Fruit fly (Drosophila melanogaster) whole organism, wandering third instar larva: ENCODE results near the gene CG32668.

ENCODE experiments used
- Abd-B ChIP-seq: fragments of >200 bp; optimal IDR thresholded peaks from 2 replicates; lab custom pipeline; 2017; ENCODE audit warnings: missing biosample characterization, missing genetic modification characterization
- CG32264 ChIP-seq: fragments of 200-800 bp; sonication (Bioruptor generic); optimal IDR thresholded peaks from 2 replicates; lab custom pipeline; 2016; ENCODE audit warnings: missing biosample characterization, missing genetic modification characterization
- CG9705 ChIP-seq: fragments of 200-800 bp; sonication (Bioruptor generic); optimal IDR thresholded peaks from 2 replicates; lab custom pipeline; 2018; ENCODE audit warnings: missing biosample characterization, mild to moderate bottlenecking, missing genetic modification characterization
- Dfd ChIP-seq: fragments of >200 bp; optimal IDR thresholded peaks from 2 replicates; lab custom pipeline; 2017; ENCODE audit warnings: missing biosample characterization, missing genetic modification characterization
- Dif ChIP-seq: fragments of 200-275, 200-300 bp; sonication (Bioruptor generic); optimal IDR thresholded peaks from 2 replicates; lab custom pipeline; 2018; ENCODE audit warnings: missing biosample characterization, missing genetic modification characterization; ENCODE audit not compliant: partially characterized antibody
- GATAd ChIP-seq: sonication (Bioruptor generic); optimal IDR thresholded peaks from 2 replicates; lab custom pipeline; 2016; ENCODE audit warnings: missing biosample characterization, missing genetic modification characterization
- HLH106 ChIP-seq: fragments of 200-800 bp; optimal IDR thresholded peaks from 3 replicates; lab custom pipeline; 2019; ENCODE audit warnings: missing biosample characterization, mild to moderate bottlenecking, missing genetic modification characterization, moderate library complexity
- Hr78 ChIP-seq: fragments of >200 bp; optimal IDR thresholded peaks from 2 replicates; lab custom pipeline; 2017; ENCODE audit warnings: missing biosample characterization, missing genetic modification characterization
- Hr83 ChIP-seq: fragments of 200-300 bp; sonication (Bioruptor generic); optimal IDR thresholded peaks from 2 replicates; lab custom pipeline; 2016; ENCODE audit warnings: missing biosample characterization, mild to moderate bottlenecking, missing genetic modification characterization, moderate library complexity; ENCODE audit not compliant: poor library complexity, severe bottlenecking
- Mio ChIP-seq: sonication (Bioruptor generic); optimal IDR thresholded peaks from 2 replicates; lab custom pipeline; 2016; ENCODE audit warnings: missing biosample characterization, missing genetic modification characterization
- Myc ChIP-seq: fragments of >200 bp; optimal IDR thresholded peaks from 2 replicates; lab custom pipeline; 2017
- N ChIP-seq: fragments of >200 bp; optimal IDR thresholded peaks from 2 replicates; lab custom pipeline; 2018; ENCODE audit warnings: missing biosample characterization, missing external identifiers, missing genetic modification characterization
- OdsH ChIP-seq: fragments of 200-800 bp; sonication (Bioruptor generic); optimal IDR thresholded peaks from 2 replicates; lab custom pipeline; 2016; ENCODE audit warnings: missing biosample characterization, mild to moderate bottlenecking, missing genetic modification characterization
- Rel ChIP-seq, 2 experiments: fragments of 200-800 bp; sonication (Bioruptor generic) in 1 of 2; optimal IDR thresholded peaks; 2 replicates in 1 of 2; 3 replicates in 1 of 2; lab custom pipeline; 2016 to 2019; ENCODE audit warnings: mild to moderate bottlenecking in 2 of 2, missing biosample characterization in 2 of 2, missing genetic modification characterization in 2 of 2, moderate library complexity in 1 of 2
- Sp1 ChIP-seq: fragments of 200-800 bp; sonication (Bioruptor generic); optimal IDR thresholded peaks from 3 replicates; lab custom pipeline; 2019; ENCODE audit warnings: missing biosample characterization, mild to moderate bottlenecking, missing genetic modification characterization, moderate library complexity
- Vsx2 ChIP-seq: fragments of 200-300, 225-300 bp; sonication (Bioruptor generic); optimal IDR thresholded peaks from 2 replicates; lab custom pipeline; 2018; ENCODE audit warnings: missing biosample characterization, missing genetic modification characterization; ENCODE audit not compliant: partially characterized antibody
- br ChIP-seq: fragments of 200-800 bp; sonication (Bioruptor generic); optimal IDR thresholded peaks from 2 replicates; lab custom pipeline; 2016; ENCODE audit warnings: missing biosample characterization, missing genetic modification characterization
- brk ChIP-seq: fragments of 200-800 bp; sonication (Bioruptor generic); optimal IDR thresholded peaks from 2 replicates; lab custom pipeline; 2016; ENCODE audit warnings: missing biosample characterization, mild to moderate bottlenecking, missing genetic modification characterization
- dl ChIP-seq, 2 experiments: fragments of 175-275, 200-275 bp in 1 of 2; fragments of 200-275 bp in 1 of 2; sonication (Bioruptor generic); optimal IDR thresholded peaks; lab custom pipeline; 2018; ENCODE audit warnings: mild to moderate bottlenecking in 2 of 2, missing biosample characterization in 2 of 2, missing genetic modification characterization in 2 of 2, moderate library complexity in 2 of 2; ENCODE audit not compliant: partially characterized antibody in 2 of 2, insufficient read depth in 1 of 2
- dsf ChIP-seq: sonication (Bioruptor generic); optimal IDR thresholded peaks from 2 replicates; lab custom pipeline; 2016; ENCODE audit warnings: missing biosample characterization, missing genetic modification characterization, borderline replicate concordance
- ey ChIP-seq: fragments of 200-800 bp; sonication (Bioruptor generic); optimal IDR thresholded peaks from 2 replicates; lab custom pipeline; 2016; ENCODE audit warnings: missing biosample characterization, missing genetic modification characterization
- foxo ChIP-seq, 2 experiments: fragments of 200-800 bp; sonication (Bioruptor generic); optimal IDR thresholded peaks; 2 replicates in 1 of 2; 3 replicates in 1 of 2; lab custom pipeline; 2016 to 2017; ENCODE audit warnings: missing biosample characterization in 2 of 2, missing genetic modification characterization in 2 of 2
- fru ChIP-seq: fragments of 200-800 bp; sonication (Bioruptor generic); optimal IDR thresholded peaks from 3 replicates; lab custom pipeline; 2016; ENCODE audit warnings: missing biosample characterization, mild to moderate bottlenecking, missing genetic modification characterization
- h ChIP-seq: fragments of 200-800 bp; sonication (Bioruptor generic); optimal IDR thresholded peaks from 3 replicates; lab custom pipeline; 2016; ENCODE audit warnings: missing biosample characterization, mild to moderate bottlenecking, missing genetic modification characterization
- jim ChIP-seq: fragments of 175-275, 200-325 bp; sonication (Bioruptor generic); optimal IDR thresholded peaks from 2 replicates; lab custom pipeline; 2016; ENCODE audit warnings: missing biosample characterization, mild to moderate bottlenecking, missing genetic modification characterization
- lola ChIP-seq: fragments of >200 bp; optimal IDR thresholded peaks from 2 replicates; lab custom pipeline; 2017; ENCODE audit warnings: missing biosample characterization, missing genetic modification characterization
- psq ChIP-seq: fragments of 200-800 bp; sonication (Bioruptor generic); optimal IDR thresholded peaks from 3 replicates; lab custom pipeline; 2017; ENCODE audit warnings: missing biosample characterization, mild to moderate bottlenecking, missing genetic modification characterization, moderate library complexity
- rgr ChIP-seq: fragments of 200-800 bp; sonication (Bioruptor generic); optimal IDR thresholded peaks from 3 replicates; lab custom pipeline; 2016; ENCODE audit warnings: missing biosample characterization, mild to moderate bottlenecking, missing genetic modification characterization
- sage ChIP-seq: fragments of 200-800 bp; sonication (Bioruptor generic); optimal IDR thresholded peaks from 2 replicates; lab custom pipeline; 2016; ENCODE audit warnings: missing biosample characterization, mild to moderate bottlenecking, missing genetic modification characterization
- sv ChIP-seq: fragments of 200-800 bp; sonication (Bioruptor generic); optimal IDR thresholded peaks from 3 replicates; lab custom pipeline; 2016; ENCODE audit warnings: missing biosample characterization, missing genetic modification characterization
- tai ChIP-seq: sonication (Bioruptor generic); optimal IDR thresholded peaks from 2 replicates; lab custom pipeline; 2016; ENCODE audit warnings: missing biosample characterization, missing genetic modification characterization

CG32668 gene

DNA sequence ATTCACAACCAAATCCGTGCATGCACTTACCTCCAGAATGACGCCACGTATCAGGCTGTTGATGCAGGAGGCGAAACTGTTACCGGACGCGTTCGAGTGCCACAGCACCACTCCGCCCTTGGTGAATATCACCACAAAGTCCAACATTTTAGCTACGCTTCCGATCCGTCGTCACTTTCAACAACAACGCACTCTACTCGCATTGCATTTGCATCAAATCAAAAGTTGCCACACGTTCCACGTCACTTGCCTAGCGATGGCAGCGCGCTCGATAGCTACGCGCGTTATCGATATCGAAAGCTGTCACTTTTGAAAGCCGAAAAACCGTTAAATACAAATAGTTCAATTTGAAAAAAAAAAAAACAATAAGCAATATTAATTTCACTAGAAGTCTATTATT, 30.7 kb downstream of the CG32668 start, which contains the start of gene SrpRalpha:
Gene SrpRalpha (minus strand): TSS at position 260 of the 400 bp plus-strand sequence.
- TF ChIP-seq h (GFP tag; lab: Kevin White, UChicago) = peak; percentile 0
- peak; percentile 37 for TF ChIP-seq rgr (GFP tag; lab: Kevin White, UChicago)
- TF ChIP-seq Sp1 = no peak

DNA sequence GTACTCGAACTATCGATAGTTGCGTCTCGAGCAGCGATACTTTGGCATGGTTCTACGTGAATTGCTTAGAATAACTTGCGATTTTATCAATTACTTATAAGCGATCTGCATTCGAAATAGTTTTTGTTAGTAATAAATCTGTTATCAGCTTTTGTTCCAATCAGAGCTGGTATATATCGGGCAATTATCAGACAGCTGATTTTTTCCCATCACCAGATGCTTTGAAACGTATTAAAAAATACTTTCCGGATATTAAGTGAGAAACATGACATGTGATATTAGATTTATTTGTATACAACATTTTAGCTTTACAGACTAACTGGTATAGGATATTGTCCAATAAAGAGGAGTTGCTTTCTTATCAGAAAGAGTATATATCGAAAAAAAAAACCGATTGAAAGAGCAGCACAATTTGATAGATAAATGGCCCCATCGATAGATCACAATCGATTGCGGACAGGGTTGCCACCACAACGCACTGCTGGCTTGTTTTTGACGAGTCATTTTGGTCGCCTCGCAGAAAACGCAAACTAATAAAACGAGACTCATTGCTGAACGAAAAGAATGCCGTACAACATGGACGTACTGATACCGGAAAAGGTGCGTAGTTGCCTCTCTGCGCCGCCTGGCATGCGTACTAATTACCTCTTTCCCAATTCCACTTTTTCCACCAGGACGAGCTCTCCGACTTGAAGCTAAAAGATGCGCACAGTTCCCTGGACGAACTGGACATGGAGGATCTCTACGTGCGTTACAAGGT, 34.6 kb downstream of the CG32668 start, which contains the start of gene Rpt3:
Gene Rpt3 (plus strand): TSS at position 353 of the 760 bp plus-strand sequence.
- no peak for TF ChIP-seq brk (GFP tag; lab: Kevin White, UChicago)
- peak in 1 of 2 experiments; percentile 24 for TF ChIP-seq foxo (GFP tag; optimal IDR thresholded peaks at IDR 0.05; lab: Kevin White, UChicago)

DNA sequence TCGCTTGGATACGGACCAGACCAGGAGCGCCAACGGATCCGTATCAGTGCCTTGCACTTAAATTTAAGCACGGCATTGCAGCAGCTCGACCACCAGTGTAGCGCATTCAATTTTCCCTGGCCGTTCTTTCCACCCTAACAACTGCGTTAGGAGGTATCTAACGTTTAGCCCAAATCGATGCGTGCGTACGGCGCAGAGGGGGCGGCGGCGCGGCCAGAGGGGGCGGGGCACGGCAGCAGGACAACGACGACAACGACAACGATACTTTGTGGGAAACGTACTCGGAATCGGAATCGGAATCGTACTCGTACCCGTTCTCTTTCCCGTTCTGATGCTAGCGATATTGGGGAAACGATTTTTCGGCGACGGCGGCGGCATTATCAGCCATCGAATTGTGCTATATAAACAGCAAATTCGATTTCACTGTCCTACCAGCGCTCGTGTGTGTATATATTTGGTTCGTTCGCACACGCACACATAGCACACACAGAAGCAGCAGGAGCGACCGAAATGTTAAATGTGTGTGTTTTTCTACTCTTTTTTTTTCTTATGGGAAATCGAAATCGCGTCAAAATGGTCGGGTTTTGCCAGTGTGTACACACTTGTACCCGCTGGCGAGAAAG, 35.3 kb downstream of the CG32668 start, which contains the start of gene CG11122:
Gene CG11122 (minus strand): TSS at position 601 of the 623 bp plus-strand sequence.
- TF ChIP-seq GATAd (GFP tag; lab: Kevin White, UChicago) (no peak), jim (GFP tag; lab: Kevin White, UChicago) (peak; percentile 24), Rel (GFP tag; optimal IDR thresholded peaks at IDR 0.05; lab: Kevin White, UChicago) (no peak), Rel (tag; optimal IDR thresholded peaks at IDR 0.05; lab: Kevin White, UChicago) (peak; percentile 6)

DNA sequence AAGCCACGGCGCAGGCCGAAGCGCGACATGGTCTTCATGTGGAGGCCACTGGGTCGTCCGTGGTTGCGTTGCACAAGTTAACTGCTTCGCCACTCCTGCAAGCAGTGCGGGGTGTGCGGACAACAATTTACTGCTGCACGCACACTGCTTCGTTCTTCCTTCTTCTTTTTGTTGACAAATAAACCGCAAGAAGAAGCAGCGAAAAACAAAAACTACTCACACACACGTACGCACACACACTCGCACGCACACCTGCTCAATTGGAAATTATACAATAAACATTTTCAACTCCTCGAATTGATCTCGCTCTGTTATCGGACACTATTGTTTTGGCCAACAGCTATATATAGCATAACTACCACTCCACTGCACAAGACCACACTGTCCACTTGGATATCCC, 36.0 kb downstream of the CG32668 start:
- TF ChIP-seq Myc (lab: Kevin White, UChicago) (no peak), Abd-B (GFP tag; lab: Kevin White, UChicago) (no peak), lola (GFP tag; lab: Kevin White, UChicago) (no peak)

DNA sequence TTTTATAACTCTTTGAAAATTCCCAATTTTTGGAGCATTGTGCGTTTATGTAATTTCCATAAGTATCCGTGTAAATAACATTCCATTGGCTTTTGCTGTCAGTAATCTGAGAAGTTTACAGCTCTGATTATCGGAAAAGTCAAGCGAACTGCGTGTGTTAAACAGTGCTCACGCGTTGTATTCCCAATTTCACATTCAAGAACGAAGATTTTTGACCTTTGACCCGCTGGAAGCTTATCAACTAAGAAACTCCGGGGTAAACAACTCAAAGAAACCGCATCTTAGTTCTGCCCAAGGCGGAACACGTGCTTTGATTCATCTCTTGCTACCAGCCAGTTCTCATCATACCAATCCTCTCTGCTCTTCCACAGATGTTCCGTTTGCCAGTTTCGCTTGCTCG, 49.9 kb downstream of the CG32668 start:
- TF ChIP-seq OdsH (no peak), Hr78 (no peak), fru (no peak), lola (GFP tag; lab: Kevin White, UChicago) (no peak)

DNA sequence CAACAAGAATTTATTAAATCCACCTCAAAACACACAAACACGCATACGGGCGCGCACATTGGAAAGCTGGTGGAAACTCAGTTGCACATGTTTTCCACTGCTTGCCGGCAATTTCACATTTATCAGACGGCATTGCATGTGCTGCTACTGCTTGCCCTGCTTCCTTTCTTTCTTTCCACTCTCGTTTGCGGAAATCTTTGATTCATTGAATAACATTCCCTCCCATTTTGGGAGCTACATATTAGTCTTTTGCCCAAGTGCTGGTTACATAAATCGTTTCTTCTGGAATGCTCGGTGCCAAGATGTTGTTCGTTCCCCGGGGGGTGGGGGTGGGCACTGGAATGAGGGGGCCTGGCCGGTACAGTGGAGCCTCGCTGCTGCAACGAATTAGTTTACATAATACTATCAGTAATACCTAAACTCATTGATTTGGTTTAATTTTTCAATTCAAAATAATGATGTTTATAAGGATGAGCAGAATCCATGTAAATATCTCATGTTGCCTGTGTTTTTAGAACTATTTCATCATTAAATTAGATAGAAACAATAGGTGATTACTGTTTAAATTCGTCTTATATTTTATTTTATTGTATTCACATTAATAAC, 50.6 kb downstream of the CG32668 start:
- TF ChIP-seq N (GFP tag; lab: Kevin White, UChicago) (peak; percentile 35), GATAd (GFP tag; lab: Kevin White, UChicago) (no peak), Mio (GFP tag; lab: Kevin White, UChicago) (no peak), tai (no peak), lola (GFP tag; lab: Kevin White, UChicago) (no peak), brk (GFP tag; lab: Kevin White, UChicago) (no peak), HLH106 (peak; percentile 24), Sp1 (no peak)

DNA sequence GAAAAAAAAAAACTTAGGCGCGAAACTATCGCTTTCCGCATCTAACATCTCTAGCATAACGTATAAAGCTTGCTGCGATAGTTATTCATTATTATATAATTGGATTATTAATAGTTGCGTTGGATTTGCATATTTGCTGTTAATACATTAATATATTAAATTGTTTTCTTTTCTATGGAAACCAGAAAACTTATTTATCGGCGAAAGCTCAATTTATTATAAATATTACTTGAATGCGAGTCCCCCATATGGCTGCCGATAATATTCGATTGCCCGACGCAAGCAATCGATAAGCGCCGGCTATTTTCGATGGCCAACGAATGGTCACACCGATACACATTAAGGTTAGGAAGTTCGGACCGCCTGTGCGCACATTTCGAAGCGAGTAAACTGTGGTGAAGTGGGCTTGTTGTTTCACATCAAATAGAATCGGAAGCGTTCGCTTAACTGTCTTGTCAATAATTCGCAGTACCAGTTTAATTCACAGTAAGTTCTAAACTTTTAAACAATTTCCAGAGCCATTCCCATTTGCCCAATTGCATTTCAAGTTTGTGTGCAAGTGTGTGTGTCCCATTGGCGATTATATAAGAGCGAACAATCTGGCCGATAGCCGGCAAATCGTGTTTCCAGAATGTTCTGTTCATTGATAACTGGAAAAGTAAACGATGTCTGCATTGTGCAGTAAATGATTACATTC, 51.3 kb downstream of the CG32668 start, which contains the start of gene Hsp60A:
Gene Hsp60A (plus strand): TSS at position 335 of the 697 bp plus-strand sequence.
- TF ChIP-seq dsf (GFP tag; lab: Kevin White, UChicago) (no peak), rgr (GFP tag; lab: Kevin White, UChicago) (peak; percentile 34), sage (peak; percentile 54), h (GFP tag; lab: Kevin White, UChicago) (peak; percentile 62), Hr83 (peak; percentile 8), Myc (lab: Kevin White, UChicago) (no peak), CG9705 (GFP tag; lab: Kevin White, UChicago) (no peak), psq (GFP tag; lab: Kevin White, UChicago) (peak; percentile 31), ey (GFP tag; lab: Kevin White, UChicago) (peak; percentile 41), Rel (GFP tag; optimal IDR thresholded peaks at IDR 0.05; lab: Kevin White, UChicago) (no peak), Rel (tag; optimal IDR thresholded peaks at IDR 0.05; lab: Kevin White, UChicago) (no peak), CG32264 (GFP tag; lab: Kevin White, UChicago) (no peak), sv (peak; percentile 43), N (GFP tag; lab: Kevin White, UChicago) (no peak), dl (GFP tag; optimal IDR thresholded peaks at IDR 0.05; lab: Kevin White, UChicago; ENCODE audit: insufficient read depth in 1 of 2, partially characterized antibody in 2 of 2) (no peak), OdsH (peak; percentile 48), HLH106 (peak; percentile 64), Vsx2 (GFP tag; lab: Kevin White, UChicago) (no peak), GATAd (GFP tag; lab: Kevin White, UChicago) (no peak), foxo (GFP tag; optimal IDR thresholded peaks at IDR 0.05; lab: Kevin White, UChicago) (peak in 1 of 2 experiments; percentile 58), Abd-B (GFP tag; lab: Kevin White, UChicago) (no peak), br (GFP tag; lab: Kevin White, UChicago) (peak; percentile 41), Dif (GFP tag; lab: Kevin White, UChicago) (no peak), lola (GFP tag; lab: Kevin White, UChicago) (no peak), Dfd (no peak)
